Worm (Caenorhabditis elegans) whole organism, L1 larva: ENCODE data around the gene tab-1.
A peak's percentile ranks its signal among the peaks of the same experiment; 100 is the strongest.

Experiments
- F16B12.6 ChIP-seq: fragments of 150-350 bp; optimal IDR thresholded peaks from 2 replicates; lab custom pipeline; 2014; ENCODE audit warnings: missing biosample characterization, missing genetic modification characterization
- aha-1 ChIP-seq: fragments of 150-350 bp; optimal IDR thresholded peaks from 2 replicates; lab custom pipeline; 2014; ENCODE audit warnings: missing biosample characterization, missing genetic modification characterization
- blmp-1 ChIP-seq: fragments of 150-350 bp; optimal IDR thresholded peaks from 2 replicates; lab custom pipeline; 2014; ENCODE audit warnings: missing biosample characterization, missing genetic modification characterization
- ceh-63 ChIP-seq: fragments of 200-800 bp; sonication (Bioruptor generic); optimal IDR thresholded peaks from 2 replicates; lab custom pipeline; 2018; ENCODE audit warnings: mild to moderate bottlenecking, missing genetic modification characterization, missing compliant biosample characterization
- ceh-90 ChIP-seq: sonication (generic microtip); optimal IDR thresholded peaks from 2 replicates; lab custom pipeline; 2016; ENCODE audit warnings: missing genetic modification characterization, missing compliant biosample characterization
- efl-1 ChIP-seq, 4 experiments: fragments of 150-350 bp; optimal IDR thresholded peaks in 3 of 4; peaks in 1 of 4; 1 replicate in 1 of 4; 2 replicates in 3 of 4; lab custom pipeline; 2014; ENCODE audit warnings: missing biosample characterization in 2 of 4, missing genetic modification characterization in 2 of 4, missing genetic modification reagents in 2 of 4
- efl-3 ChIP-seq: fragments of 200-800 bp; sonication (Bioruptor generic); optimal IDR thresholded peaks from 2 replicates; lab custom pipeline; 2018; ENCODE audit warnings: mild to moderate bottlenecking, missing genetic modification characterization, missing compliant biosample characterization
- egl-27 ChIP-seq, 2 experiments: fragments of 150-350 bp in 1 of 2; sonication (generic microtip); optimal IDR thresholded peaks; 3 replicates each; lab custom pipeline; 2017 to 2018; ENCODE audit warnings: missing biosample characterization in 2 of 2, missing genetic modification characterization in 2 of 2, missing genetic modification reagents in 2 of 2
- elt-2 ChIP-seq: sonication (generic microtip); optimal IDR thresholded peaks from 2 replicates; lab custom pipeline; 2016; ENCODE audit warnings: missing genetic modification characterization, mild to moderate bottlenecking, inconsistent platforms, missing compliant biosample characterization, missing genetic modification reagents
- elt-3 ChIP-seq, 6 experiments: fragments of 150-350 bp in 1 of 6; sonication (generic microtip); optimal IDR thresholded peaks; 2 replicates each; lab custom pipeline; 2017 to 2018; ENCODE audit warnings: missing biosample characterization in 6 of 6, missing genetic modification characterization in 6 of 6, inconsistent platforms in 1 of 6
- ets-5 ChIP-seq: fragments of 200-800 bp; sonication (Bioruptor generic); IDR thresholded peaks from 2 replicates; pipeline ENCODE4 v1.3.6; 2022; ENCODE audit warnings: missing genetic modification characterization, missing compliant biosample characterization
- fkh-10 ChIP-seq: sonication (generic microtip); optimal IDR thresholded peaks from 2 replicates; lab custom pipeline; 2017; ENCODE audit warnings: missing biosample characterization, missing genetic modification reagents, missing genetic modification characterization
- fkh-8 ChIP-seq: sonication (generic microtip); optimal IDR thresholded peaks from 2 replicates; lab custom pipeline; 2016; ENCODE audit warnings: mild to moderate bottlenecking, missing genetic modification characterization, missing compliant biosample characterization
- fos-1 ChIP-seq: fragments of 150-350 bp; optimal IDR thresholded peaks from 2 replicates; lab custom pipeline; 2014; ENCODE audit warnings: missing biosample characterization, missing genetic modification characterization
- grh-1 ChIP-seq: fragments of 200-800 bp; sonication (Bioruptor generic); IDR thresholded peaks from 2 replicates; pipeline ENCODE4 v1.3.6; 2022; ENCODE audit warnings: missing genetic modification reagents, missing genetic modification characterization, missing compliant biosample characterization
- hlh-4 ChIP-seq: sonication (generic microtip); optimal IDR thresholded peaks from 2 replicates; lab custom pipeline; 2016; ENCODE audit warnings: mild to moderate bottlenecking, missing genetic modification characterization, missing compliant biosample characterization
- irx-1 ChIP-seq: sonication (generic microtip); optimal IDR thresholded peaks from 2 replicates; lab custom pipeline; 2016; ENCODE audit warnings: missing genetic modification characterization, missing compliant biosample characterization
- lin-14 ChIP-seq: fragments of 200-800 bp; sonication (Bioruptor generic); optimal IDR thresholded peaks from 2 replicates; lab custom pipeline; 2018; ENCODE audit warnings: mild to moderate bottlenecking, missing genetic modification characterization, moderate library complexity, missing compliant biosample characterization
- lin-15B ChIP-seq: fragments of 150-350 bp; sonication (generic microtip); optimal IDR thresholded peaks from 3 replicates; lab custom pipeline; 2014; ENCODE audit warnings: missing biosample characterization, missing genetic modification characterization
- lin-35 ChIP-seq, 2 experiments: fragments of 150-350 bp; optimal IDR thresholded peaks; 2 replicates each; lab custom pipeline; 2014; ENCODE audit warnings: missing biosample characterization in 2 of 2, missing genetic modification characterization in 2 of 2, missing genetic modification reagents in 2 of 2
- lsy-2 ChIP-seq, 2 experiments: fragments of 150-350 bp; optimal IDR thresholded peaks; 2 replicates each; lab custom pipeline; 2014; ENCODE audit warnings: missing biosample characterization in 2 of 2, missing genetic modification characterization in 2 of 2
- mab-9 ChIP-seq: fragments of 200-800 bp; sonication (Bioruptor generic); IDR thresholded peaks from 2 replicates; pipeline ENCODE4 v1.3.6; 2022; ENCODE audit warnings: missing genetic modification reagents, missing genetic modification characterization, missing compliant biosample characterization
- mdl-1 ChIP-seq, 2 experiments: fragments of 150-350 bp; optimal IDR thresholded peaks; 2 replicates each; lab custom pipeline; 2014 to 2017; ENCODE audit warnings: missing biosample characterization in 2 of 2, missing genetic modification characterization in 2 of 2, inconsistent platforms in 1 of 2
- mep-1 ChIP-seq: fragments of 150-350 bp; optimal IDR thresholded peaks from 2 replicates; lab custom pipeline; 2014; ENCODE audit warnings: missing biosample characterization, missing genetic modification characterization
- nhr-19 ChIP-seq: fragments of 200-800 bp; sonication (Bioruptor generic); conservative IDR thresholded peaks from 2 replicates; pipeline ENCODE4 v1.3.6; 2022; ENCODE audit warnings: missing genetic modification characterization, missing compliant biosample characterization
- nhr-20 ChIP-seq: sonication (generic microtip); optimal IDR thresholded peaks from 2 replicates; lab custom pipeline; 2016; ENCODE audit warnings: mild to moderate bottlenecking, missing genetic modification characterization, missing compliant biosample characterization
- nhr-28 ChIP-seq: fragments of 150-350 bp; optimal IDR thresholded peaks from 2 replicates; lab custom pipeline; 2014; ENCODE audit warnings: missing biosample characterization, missing genetic modification characterization
- nhr-71 ChIP-seq: sonication (generic microtip); optimal IDR thresholded peaks from 2 replicates; lab custom pipeline; 2016; ENCODE audit warnings: mild to moderate bottlenecking, missing genetic modification characterization, moderate library complexity, missing compliant biosample characterization
- nhr-84 ChIP-seq: sonication (generic microtip); optimal IDR thresholded peaks from 2 replicates; lab custom pipeline; 2017; ENCODE audit warnings: missing biosample characterization, missing genetic modification characterization
- nhr-90 ChIP-seq: sonication (generic microtip); optimal IDR thresholded peaks from 2 replicates; lab custom pipeline; 2016; ENCODE audit warnings: mild to moderate bottlenecking, missing genetic modification characterization, missing compliant biosample characterization; ENCODE audit not compliant: poor library complexity
- pax-3 ChIP-seq: fragments of 200-800 bp; sonication (Bioruptor generic); optimal IDR thresholded peaks from 2 replicates; lab custom pipeline; 2018; ENCODE audit warnings: mild to moderate bottlenecking, missing genetic modification characterization, moderate library complexity, missing compliant biosample characterization
- rnt-1 ChIP-seq: sonication (generic microtip); optimal IDR thresholded peaks from 2 replicates; lab custom pipeline; 2016; ENCODE audit warnings: mild to moderate bottlenecking, missing genetic modification characterization, moderate library complexity, missing compliant biosample characterization
- skn-1 ChIP-seq: fragments of 150-350 bp; optimal IDR thresholded peaks from 2 replicates; lab custom pipeline; 2014; ENCODE audit warnings: missing biosample characterization, missing genetic modification characterization
- snpc-4 ChIP-seq: fragments of 150-350 bp; optimal IDR thresholded peaks from 2 replicates; lab custom pipeline; 2014; ENCODE audit warnings: missing biosample characterization, missing genetic modification characterization
- snu-23 ChIP-seq: sonication (generic microtip); optimal IDR thresholded peaks from 2 replicates; lab custom pipeline; 2016; ENCODE audit warnings: missing genetic modification characterization, missing compliant biosample characterization
- sox-4 ChIP-seq: sonication (generic microtip); optimal IDR thresholded peaks from 2 replicates; lab custom pipeline; 2016; ENCODE audit warnings: missing genetic modification characterization, missing compliant biosample characterization
- sptf-1 ChIP-seq: fragments of 150-350 bp; optimal IDR thresholded peaks from 2 replicates; lab custom pipeline; 2014; ENCODE audit warnings: missing biosample characterization, missing genetic modification characterization
- swsn-7 ChIP-seq: sonication (generic microtip); optimal IDR thresholded peaks from 2 replicates; lab custom pipeline; 2016; ENCODE audit warnings: missing genetic modification characterization, missing compliant biosample characterization
- tbx-2 ChIP-seq: sonication (generic microtip); optimal IDR thresholded peaks from 2 replicates; lab custom pipeline; 2016; ENCODE audit warnings: missing genetic modification characterization, missing compliant biosample characterization
- tlp-1 ChIP-seq: fragments of 150-350 bp; optimal IDR thresholded peaks from 2 replicates; lab custom pipeline; 2014; ENCODE audit warnings: missing biosample characterization, missing genetic modification characterization
- unc-86 ChIP-seq: sonication (generic microtip); optimal IDR thresholded peaks from 2 replicates; lab custom pipeline; 2016; ENCODE audit warnings: missing genetic modification characterization, missing compliant biosample characterization
- vab-15 ChIP-seq: sonication (generic microtip); optimal IDR thresholded peaks from 2 replicates; lab custom pipeline; 2017; ENCODE audit warnings: missing genotype, mild to moderate bottlenecking, missing genetic modification characterization, missing compliant biosample characterization
- zag-1 ChIP-seq: fragments of 150-350 bp; optimal IDR thresholded peaks from 2 replicates; lab custom pipeline; 2014; ENCODE audit warnings: missing biosample characterization, missing genetic modification characterization
- zip-4 ChIP-seq: fragments of 200-800 bp; sonication (Bioruptor generic); optimal IDR thresholded peaks from 2 replicates; lab custom pipeline; 2018; ENCODE audit warnings: mild to moderate bottlenecking, missing genetic modification characterization, moderate library complexity, missing compliant biosample characterization
- ztf-4 ChIP-seq: fragments of 150-350 bp; optimal IDR thresholded peaks from 2 replicates; lab custom pipeline; 2014; ENCODE audit warnings: missing biosample characterization, missing genetic modification characterization

The tab-1 gene

ce11 chrII:6844227-6845005, 41.3 kb downstream of the tab-1 start (continued):
- no peak for TF ChIP-seq swsn-7 (tag; lab: Kevin White, UChicago)
- no peak for TF ChIP-seq ets-5 (GFP tag; lab: Robert Waterston, UW)
- TF ChIP-seq snpc-4 (tag; lab: Kevin White, UChicago): peak; percentile 40
- no peak for TF ChIP-seq nhr-19 (GFP tag; lab: Robert Waterston, UW)
- no peak for TF ChIP-seq ztf-4
- TF ChIP-seq unc-86 (tag; lab: Kevin White, UChicago): no peak
- no peak for TF ChIP-seq aha-1

- TF ChIP-seq tbx-2 (tag; lab: Kevin White, UChicago) (peak; percentile 63), nhr-71 (tag; lab: Kevin White, UChicago) (peak; percentile 32), snu-23 (GFP tag; lab: Kevin White, UChicago) (peak; percentile 41), efl-1 (optimal IDR thresholded peaks at IDR 0.05; lab: Kevin White, UChicago) (no peak), efl-1 (GFP tag; optimal IDR thresholded peaks at IDR 0.05 in 1 of 2; lab: Kevin White, UChicago) (peak in 1 of 2 experiments; percentile 87), fkh-8 (tag; lab: Kevin White, UChicago) (no peak), hlh-4 (tag; lab: Kevin White, UChicago) (no peak), nhr-90 (peak; percentile 12), elt-2 (tag; lab: Kevin White, UChicago) (peak; percentile 49), lsy-2 (tag; optimal IDR thresholded peaks at IDR 0.05; lab: Kevin White, UChicago) (peak in 1 of 2 experiments; percentile 1), nhr-20 (tag; lab: Kevin White, UChicago) (peak; percentile 30), blmp-1 (tag; lab: Kevin White, UChicago) (peak; percentile 69), elt-3 (tag; optimal IDR thresholded peaks at IDR 0.05; lab: Kevin White, UChicago) (peak in 2 of 6 experiments; percentile 33 to 69), mab-9 (GFP tag; lab: Robert Waterston, UW) (no peak)
Measured at ce11 chrII:6845006-6845459, 41.9 kb downstream of the tab-1 start.

ce11 chrII:6846723-6847122, 43.6 kb downstream of the tab-1 start:
- TF ChIP-seq fkh-10 (no peak), ceh-90 (no peak), ceh-63 (GFP tag; lab: Kevin White, UChicago) (no peak), vab-15 (no peak), snpc-4 (tag; lab: Kevin White, UChicago) (no peak), nhr-71 (tag; lab: Kevin White, UChicago) (no peak), pax-3 (no peak), efl-3 (GFP tag; lab: Kevin White, UChicago) (no peak), zip-4 (no peak), lin-15B (tag; lab: Kevin White, UChicago) (no peak), sox-4 (tag; lab: Kevin White, UChicago) (no peak), sptf-1 (tag; lab: Kevin White, UChicago) (no peak), hlh-4 (tag; lab: Kevin White, UChicago) (no peak), tlp-1 (tag; lab: Kevin White, UChicago) (no peak), rnt-1 (no peak)
- TF ChIP-seq, all 84 proteins: peak for 0

ce11 chrII:6847917-6848379, 44.8 kb downstream of the tab-1 start, which contains the start of gene tbc-6:
Gene tbc-6 (plus strand): TSS chrII:6848124.
- TF ChIP-seq grh-1 (GFP tag; lab: Robert Waterston, UW) (peak; percentile 28; the same call in 1 of the 2 replicates), snu-23 (GFP tag; lab: Kevin White, UChicago) (peak; percentile 61), nhr-28 (tag; lab: Kevin White, UChicago) (no peak), zag-1 (tag; lab: Kevin White, UChicago) (no peak), mdl-1 (tag; optimal IDR thresholded peaks at IDR 0.05; lab: Kevin White, UChicago) (peak in 1 of 2 experiments; percentile 23), ztf-4 (peak; percentile 8), pax-3 (no peak), lin-35 (GFP tag; optimal IDR thresholded peaks at IDR 0.05; lab: Kevin White, UChicago) (peak in 1 of 2 experiments; percentile 22), irx-1 (tag; lab: Kevin White, UChicago) (peak; percentile 50), lin-14 (peak; percentile 89), fos-1 (tag; lab: Kevin White, UChicago) (peak; percentile 27), nhr-84 (tag; lab: Kevin White, UChicago) (no peak), F16B12.6 (tag; lab: Kevin White, UChicago) (no peak), vab-15 (peak; percentile 80), lsy-2 (tag; optimal IDR thresholded peaks at IDR 0.05; lab: Kevin White, UChicago) (peak; percentile 15 to 64), egl-27 (tag; optimal IDR thresholded peaks at IDR 0.05; lab: Kevin White, UChicago) (peak; percentile 19 to 58), skn-1 (no peak), mep-1 (tag; lab: Kevin White, UChicago) (peak; percentile 83), nhr-19 (GFP tag; lab: Robert Waterston, UW) (peak; percentile 67)
